Fruit fly (Drosophila melanogaster) Kc167 (cell line): Measurements from ENCODE around the gene CG15283.

Experiments used
- insv ChIP-seq: fragments of >200 bp; optimal IDR thresholded peaks from 3 replicates; lab custom pipeline; 2018; ENCODE audit warnings: missing external identifiers
- psq ChIP-seq: fragments of >200 bp; optimal IDR thresholded peaks from 2 replicates; lab custom pipeline; 2017; ENCODE audit warnings: missing external identifiers
- ttk ChIP-seq: sonication (Bioruptor generic); optimal IDR thresholded peaks from 2 replicates; lab custom pipeline; 2017; ENCODE audit warnings: missing external identifiers

DNA sequence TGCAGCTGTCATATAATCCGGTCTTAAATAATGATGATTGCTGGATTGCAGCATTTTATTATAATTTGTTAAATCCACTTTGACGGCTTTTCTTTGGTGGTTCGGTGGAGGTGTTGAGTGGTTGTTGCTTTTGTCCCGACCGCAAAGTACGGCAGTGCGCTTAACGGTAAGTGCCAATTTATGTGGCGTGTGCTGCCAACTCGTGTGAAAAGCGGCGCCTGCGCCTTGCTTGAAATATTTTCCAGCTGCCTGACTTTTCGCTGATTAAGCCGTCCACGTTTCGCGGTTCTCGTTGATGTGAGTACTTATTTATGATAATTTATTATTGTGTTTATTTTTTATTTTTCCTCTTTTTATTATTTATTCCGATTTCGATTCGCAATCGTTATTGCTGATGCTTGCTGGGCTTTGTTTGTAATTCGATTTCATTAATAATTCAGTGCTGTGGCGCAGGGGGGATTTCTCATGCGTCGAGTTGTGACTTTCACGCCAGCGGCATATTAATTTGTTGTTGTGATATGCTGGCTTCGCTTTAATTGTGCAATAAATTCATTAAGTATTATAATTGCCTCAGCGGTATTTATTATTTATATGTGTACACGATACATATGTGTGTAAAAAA lies 42.2 kb downstream of the CG15283 start:
- TF ChIP-seq psq (lab: Kevin White, UChicago), result no peak
- TF ChIP-seq ttk (lab: Kevin White, UChicago), result no peak
- no peak for TF ChIP-seq insv (lab: Kevin White, UChicago)
